Fruit fly (Drosophila melanogaster): ENCODE results near the gene bbg.

DNA sequence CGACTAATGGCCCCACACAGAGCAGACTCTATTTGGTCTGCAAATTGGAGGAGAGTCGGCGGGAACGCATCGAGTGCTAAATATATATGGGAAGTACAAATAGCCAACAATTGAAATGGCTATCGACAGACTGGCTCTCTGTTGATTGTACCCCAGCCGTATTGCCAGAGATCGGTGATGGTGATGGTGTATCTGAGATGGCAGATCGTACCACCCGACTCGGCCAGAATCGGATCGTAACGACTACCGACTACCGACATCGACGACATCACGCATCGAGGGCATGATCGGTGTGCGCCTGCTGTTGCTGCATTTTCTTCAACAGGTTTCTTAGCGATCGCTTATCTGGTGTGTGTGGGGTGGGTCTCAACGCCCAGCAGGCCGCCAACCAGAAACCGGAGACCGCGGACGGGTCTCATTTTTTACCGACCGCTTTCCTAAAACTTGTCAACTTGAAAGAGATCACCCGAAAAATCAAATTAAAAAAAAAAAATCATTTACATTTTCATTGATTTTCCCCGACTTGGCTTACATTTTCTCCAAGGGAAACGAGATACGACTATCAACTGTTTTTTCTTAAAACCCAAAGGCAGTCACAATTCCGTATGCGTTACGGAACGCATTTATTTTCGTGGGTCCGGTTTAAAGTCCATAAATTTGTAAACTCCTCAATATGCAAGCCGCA is 8.0 kb upstream of the bbg start:
- TF ChIP-seq usp (GFP tag; optimal IDR thresholded peaks at IDR 0.05), result no peak
- no peak for TF ChIP-seq psq (optimal IDR thresholded peaks at IDR 0.05)

All from whole organism.